Worm (Caenorhabditis elegans): Measurements from ENCODE around the gene srx-28.

srx-28 gene

DNA sequence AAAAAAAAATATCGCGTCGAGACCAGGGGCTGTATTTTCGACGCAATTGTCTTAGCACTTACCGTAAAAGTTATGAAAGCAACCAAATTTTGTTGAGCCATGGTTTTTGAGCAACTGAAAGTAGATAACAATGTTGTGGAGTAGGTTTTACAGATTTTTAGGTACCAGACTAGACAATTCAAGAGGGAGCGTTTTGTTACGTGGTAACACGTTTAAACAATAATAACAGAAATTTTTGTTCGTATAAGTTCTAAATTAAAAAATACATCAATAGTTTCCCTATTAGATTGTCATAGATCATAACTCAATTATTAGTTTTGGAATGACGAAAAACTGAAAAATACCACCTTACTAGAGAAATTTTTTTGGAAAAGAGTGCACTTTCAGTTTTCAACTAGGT is 7.1 kb downstream of the srx-28 start, which contains the start of gene srx-24:
Gene srx-24 (minus strand): TSS at position 101 of the 400 bp plus-strand sequence.
- TF ChIP-seq egl-27 (tag; optimal IDR thresholded peaks at IDR 0.05) (no peak), ztf-4 (tag; optimal IDR thresholded peaks at IDR 0.05) (no peak), elt-3 (tag; optimal IDR thresholded peaks at IDR 0.05) (no peak), nhr-21 (tag; optimal IDR thresholded peaks at IDR 0.05) (no peak), lin-13 (GFP tag; optimal IDR thresholded peaks at IDR 0.05) (no peak), gmeb-1 (tag; optimal IDR thresholded peaks at IDR 0.05) (no peak), ZK546.5 (tag; optimal IDR thresholded peaks at IDR 0.05) (no peak), ztf-1 (GFP tag; conservative IDR thresholded peaks at IDR 0.05) (no peak), unc-39 (tag; optimal IDR thresholded peaks at IDR 0.05) (no peak)

DNA sequence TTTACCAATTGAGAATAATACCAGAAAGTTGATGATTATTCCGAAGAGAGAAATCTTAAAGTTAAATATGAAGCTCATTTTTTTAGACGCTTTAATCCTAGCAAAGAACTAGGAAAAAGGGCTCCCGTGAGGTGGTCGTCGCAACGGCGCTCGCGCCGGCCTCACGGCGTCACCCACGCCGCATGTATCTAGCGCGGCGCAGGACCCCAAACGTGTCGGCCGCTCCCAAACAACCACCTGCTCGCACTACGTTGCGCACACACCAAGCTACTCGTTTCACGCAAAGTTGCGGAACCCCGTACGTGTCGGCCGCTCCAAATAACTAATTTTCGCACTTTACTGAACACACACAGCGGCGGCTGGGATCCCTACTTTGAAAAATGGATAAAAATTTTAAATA is 10.7 kb downstream of the srx-28 start:
- TF ChIP-seq fos-1 (tag; optimal IDR thresholded peaks at IDR 0.05): no peak
- no peak for TF ChIP-seq nhr-77 (tag; optimal IDR thresholded peaks at IDR 0.05)
- TF ChIP-seq nhr-25 (tag; optimal IDR thresholded peaks at IDR 0.05): no peak
- no peak for TF ChIP-seq skn-1 (tag; optimal IDR thresholded peaks at IDR 0.05)
- no peak for TF ChIP-seq F13H6.1 (tag; optimal IDR thresholded peaks at IDR 0.05)
- no peak for TF ChIP-seq sem-4 (tag; optimal IDR thresholded peaks at IDR 0.05)

DNA sequence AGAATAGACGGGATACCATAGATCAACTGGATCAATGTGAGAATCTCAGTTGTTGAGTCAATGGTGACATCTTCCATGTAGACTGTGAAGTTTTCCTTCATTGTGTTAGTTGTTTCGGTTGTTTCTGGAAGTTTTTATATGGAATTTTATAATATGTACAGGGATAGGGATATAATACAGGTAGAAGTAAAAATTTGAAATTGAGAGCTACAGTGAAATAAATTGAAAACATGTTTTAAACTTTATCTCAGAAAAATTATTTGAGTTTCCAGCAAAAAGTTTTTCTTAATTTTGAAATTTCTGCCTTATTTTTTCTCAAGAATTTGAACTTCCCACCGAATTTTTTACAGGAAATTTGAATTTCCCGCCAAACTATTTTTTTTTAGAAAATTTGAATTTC is 14.8 kb downstream of the srx-28 start, which contains the start of gene srg-62:
Gene srg-62 (minus strand): TSS at position 101 of the 400 bp plus-strand sequence.
- TF ChIP-seq ZK546.5 (tag; optimal IDR thresholded peaks at IDR 0.05) (no peak), ztf-4 (tag; optimal IDR thresholded peaks at IDR 0.05) (no peak), alr-1 (tag; optimal IDR thresholded peaks at IDR 0.05) (no peak), ama-1 (optimal IDR thresholded peaks at IDR 0.05) (no peak)

DNA sequence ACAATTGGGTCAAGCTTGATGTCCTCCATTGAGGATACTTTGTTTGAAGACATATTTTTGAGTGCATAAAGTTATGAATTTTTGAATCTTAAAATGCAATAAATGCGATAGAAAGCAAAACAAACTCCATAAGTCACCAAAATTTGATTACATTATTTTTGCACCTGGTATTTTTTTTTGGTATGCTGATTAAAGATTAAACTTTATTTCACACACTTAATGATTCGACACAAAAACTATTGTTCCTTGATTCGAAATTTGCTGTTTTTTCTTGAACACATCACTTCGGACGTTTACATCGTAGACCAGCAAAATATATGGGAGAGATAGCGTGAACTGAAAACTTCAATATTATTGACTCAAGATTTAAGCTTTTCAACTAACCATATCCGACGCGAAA is 16.8 kb downstream of the srx-28 start, which contains the start of gene srg-61:
Gene srg-61 (minus strand): TSS at position 101 of the 400 bp plus-strand sequence.
- TF ChIP-seq ceh-82 (tag; optimal IDR thresholded peaks at IDR 0.05) (no peak), snpc-4 (tag; optimal IDR thresholded peaks at IDR 0.05) (no peak), dmd-4 (tag; optimal IDR thresholded peaks at IDR 0.05) (no peak), fos-1 (tag; optimal IDR thresholded peaks at IDR 0.05) (no peak), R02D3.7 (tag; optimal IDR thresholded peaks at IDR 0.05) (no peak), elt-3 (tag; optimal IDR thresholded peaks at IDR 0.05) (no peak), crh-2 (tag; optimal IDR thresholded peaks at IDR 0.05) (no peak)

DNA sequence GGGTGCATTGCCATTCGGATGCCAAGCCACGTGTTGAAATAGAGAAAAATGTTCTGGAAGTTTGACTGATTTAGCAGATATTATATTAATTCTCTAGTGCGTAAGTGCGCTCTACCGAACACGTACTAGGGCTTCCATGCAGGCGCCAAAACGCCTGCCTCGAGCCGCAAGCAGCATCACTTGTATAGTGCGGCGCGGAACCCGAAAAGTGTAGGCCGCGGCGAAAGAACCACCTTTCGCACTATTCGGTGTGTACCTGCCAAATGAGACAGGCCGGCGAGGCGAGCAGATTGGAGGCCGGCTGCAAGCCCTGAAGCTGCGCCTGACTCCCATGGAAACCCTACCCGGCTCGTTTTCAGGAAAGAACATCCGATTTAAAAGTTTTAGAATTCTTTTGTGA is 17.5 kb downstream of the srx-28 start:
- TF ChIP-seq Y55F3AM.14 (GFP tag; optimal IDR thresholded peaks at IDR 0.05): no peak
- peak; percentile 8 for TF ChIP-seq snpc-4 (tag; optimal IDR thresholded peaks at IDR 0.05)

DNA sequence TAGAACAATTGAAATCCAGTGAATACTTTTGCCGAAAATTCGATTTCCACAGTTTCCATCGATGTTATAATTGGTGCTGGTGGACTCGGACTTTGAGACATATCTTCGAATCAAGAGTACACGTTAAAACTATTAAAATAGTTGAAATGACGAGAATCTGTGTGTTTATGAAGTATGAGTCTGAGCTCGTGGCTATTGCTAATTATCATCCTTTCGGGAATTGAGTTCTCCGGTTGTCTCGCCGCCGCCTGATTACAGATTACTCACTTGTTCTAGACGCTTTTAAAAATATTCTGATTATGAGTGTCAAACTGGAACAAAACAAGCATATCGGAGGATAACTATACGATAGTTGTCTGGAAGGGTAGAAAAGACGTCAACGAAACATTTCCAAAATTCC is 18.9 kb downstream of the srx-28 start, which contains the start of gene srg-56:
Gene srg-56 (minus strand): TSS at position 101 of the 400 bp plus-strand sequence.
- TF ChIP-seq skn-1 (tag; optimal IDR thresholded peaks at IDR 0.05) (no peak), lin-11 (tag; optimal IDR thresholded peaks at IDR 0.05) (no peak), nhr-23 (tag; optimal IDR thresholded peaks at IDR 0.05) (no peak), nhr-21 (tag; optimal IDR thresholded peaks at IDR 0.05) (no peak), nhr-77 (tag; optimal IDR thresholded peaks at IDR 0.05) (no peak), unc-55 (GFP tag; optimal IDR thresholded peaks at IDR 0.05) (no peak), ztf-4 (tag; optimal IDR thresholded peaks at IDR 0.05) (no peak), zag-1 (tag; optimal IDR thresholded peaks at IDR 0.05) (no peak), aly-2 (tag; optimal IDR thresholded peaks at IDR 0.05) (no peak), F13H6.1 (tag; optimal IDR thresholded peaks at IDR 0.05) (no peak), sma-3 (GFP tag; optimal IDR thresholded peaks at IDR 0.05) (no peak), sem-4 (tag; optimal IDR thresholded peaks at IDR 0.05) (no peak)

DNA sequence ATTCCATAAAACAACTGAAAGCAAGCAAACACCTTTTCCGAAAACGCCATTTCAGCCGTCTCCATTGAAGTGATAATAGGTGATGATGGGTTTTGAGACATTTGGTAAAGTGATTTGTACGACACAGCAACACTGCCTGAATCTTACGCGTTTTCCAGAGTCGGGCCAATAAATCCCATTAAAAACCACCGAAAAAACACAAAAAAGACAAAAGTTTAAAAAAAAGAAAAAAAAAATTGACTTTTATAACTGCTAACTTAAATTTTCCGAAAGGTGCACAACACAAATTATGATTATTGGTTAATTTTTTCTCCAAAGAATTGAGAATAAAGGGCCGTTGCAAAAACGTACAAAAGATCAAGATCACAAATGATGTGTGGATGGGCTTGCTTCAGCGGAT is 22.7 kb downstream of the srx-28 start, which contains the start of gene srg-57:
Gene srg-57 (minus strand): TSS at position 101 of the 400 bp plus-strand sequence.
- TF ChIP-seq elt-3 (tag; optimal IDR thresholded peaks at IDR 0.05) (no peak), R02D3.7 (tag; optimal IDR thresholded peaks at IDR 0.05) (no peak), dmd-4 (tag; optimal IDR thresholded peaks at IDR 0.05) (no peak), nhr-23 (tag; optimal IDR thresholded peaks at IDR 0.05) (no peak), F13H6.1 (tag; optimal IDR thresholded peaks at IDR 0.05) (no peak), ceh-82 (tag; optimal IDR thresholded peaks at IDR 0.05) (no peak), egl-27 (tag; optimal IDR thresholded peaks at IDR 0.05) (no peak), crh-2 (tag; optimal IDR thresholded peaks at IDR 0.05) (no peak), ceh-16 (tag; optimal IDR thresholded peaks at IDR 0.05) (no peak), nhr-10 (tag; optimal IDR thresholded peaks at IDR 0.05) (no peak), Y55F3AM.14 (GFP tag; optimal IDR thresholded peaks at IDR 0.05) (no peak), elt-1 (tag; optimal IDR thresholded peaks at IDR 0.05) (no peak), ztf-4 (tag; optimal IDR thresholded peaks at IDR 0.05) (no peak), lin-39 (tag; optimal IDR thresholded peaks at IDR 0.05) (no peak)
